3 fruit fly cellular contexts compared by ENCODE assay signal in the genomic region with DNA sequence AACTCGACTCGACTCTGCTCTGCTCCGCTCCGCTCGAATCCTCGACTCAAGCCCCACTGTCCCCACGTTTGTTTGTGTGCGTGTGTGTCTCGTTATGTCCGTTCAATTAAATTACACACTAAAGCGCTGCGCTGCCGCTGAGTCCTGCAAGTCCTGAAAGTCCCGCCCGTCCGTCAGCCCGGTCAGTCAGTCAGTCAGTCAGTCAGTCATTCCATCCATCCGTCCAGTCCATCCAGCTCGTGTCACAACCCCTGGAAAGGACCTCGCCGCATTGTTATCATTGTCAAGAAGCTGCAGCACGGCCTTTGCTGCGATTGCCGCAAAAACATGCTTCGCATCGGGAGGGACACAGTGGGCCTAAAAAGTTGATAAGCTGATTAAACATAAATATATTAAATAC.
TF ChIP-seq lines count a peak whose summit lies in the region.

No protein-coding gene starts in this region.

- TF ChIP-seq CTCF in whole organism, embryonic (GFP tag; optimal IDR thresholded peaks at IDR 0.05; lab: Kevin White, UChicago) = no peak

TF ChIP-seq in whole organism, 6 proteins besides CTCF, POLR2A, EP300 and RAD21:
- TF ChIP-seq CG8478 (optimal IDR thresholded peaks at IDR 0.05; lab: Kevin White, UChicago) (no peak), usp (GFP tag; optimal IDR thresholded peaks at IDR 0.05; lab: Kevin White, UChicago) (no peak), psq (optimal IDR thresholded peaks at IDR 0.05; lab: Kevin White, UChicago) (no peak), EcR (GFP tag; optimal IDR thresholded peaks at IDR 0.05; lab: Kevin White, UChicago) (no peak), pan (optimal IDR thresholded peaks at IDR 0.05; lab: Kevin White, UChicago) (no peak), Dll (optimal IDR thresholded peaks at IDR 0.05; lab: Kevin White, UChicago) (peak; percentile 23)

TF ChIP-seq in whole organism, embryonic, 481 proteins besides CTCF, POLR2A, EP300 and RAD21:
- TF ChIP-seq CG2875 (GFP tag; optimal IDR thresholded peaks at IDR 0.05; lab: Kevin White, UChicago) = no peak
- 0 out of 2 replicates have a peak, but pooled peaks have one; percentile 2 for TF ChIP-seq NFAT (GFP tag; IDR thresholded peaks at IDR 0.05; lab: Robert Waterston, UW)
- peak; percentile 14; the same call in 1 of the 2 replicates for TF ChIP-seq CG9215 (GFP tag; IDR thresholded peaks at IDR 0.05; lab: Robert Waterston, UW)
- 0 out of 3 replicates have a peak, but pooled peaks have one; percentile 37 for TF ChIP-seq z (GFP tag; IDR thresholded peaks at IDR 0.05; lab: Robert Waterston, UW)
- peak; percentile 90 for TF ChIP-seq CG8281 (tag; optimal IDR thresholded peaks at IDR 0.05; lab: Kevin White, UChicago)

TF ChIP-seq in whole organism, wandering third instar larva, 38 proteins besides CTCF, POLR2A, EP300 and RAD21:
- TF ChIP-seq Abd-B (GFP tag; optimal IDR thresholded peaks at IDR 0.05; lab: Kevin White, UChicago) = no peak
- TF ChIP-seq Dfd (GFP tag; optimal IDR thresholded peaks at IDR 0.05; lab: Kevin White, UChicago) = peak; percentile 24
- no peak for TF ChIP-seq dmrt93B (GFP tag; optimal IDR thresholded peaks at IDR 0.05; lab: Kevin White, UChicago)
- no peak for TF ChIP-seq HLH106 (tag; optimal IDR thresholded peaks at IDR 0.05; lab: Kevin White, UChicago)
- no peak for TF ChIP-seq pan (optimal IDR thresholded peaks at IDR 0.05; lab: Kevin White, UChicago)
- no peak for TF ChIP-seq usp (GFP tag; optimal IDR thresholded peaks at IDR 0.05; lab: Kevin White, UChicago)
TF ChIP-seq in whole organism, wandering third instar larva: peak in this region for 1.
